Worm (Caenorhabditis elegans): ENCODE results near the gene osg-1.

DNA sequence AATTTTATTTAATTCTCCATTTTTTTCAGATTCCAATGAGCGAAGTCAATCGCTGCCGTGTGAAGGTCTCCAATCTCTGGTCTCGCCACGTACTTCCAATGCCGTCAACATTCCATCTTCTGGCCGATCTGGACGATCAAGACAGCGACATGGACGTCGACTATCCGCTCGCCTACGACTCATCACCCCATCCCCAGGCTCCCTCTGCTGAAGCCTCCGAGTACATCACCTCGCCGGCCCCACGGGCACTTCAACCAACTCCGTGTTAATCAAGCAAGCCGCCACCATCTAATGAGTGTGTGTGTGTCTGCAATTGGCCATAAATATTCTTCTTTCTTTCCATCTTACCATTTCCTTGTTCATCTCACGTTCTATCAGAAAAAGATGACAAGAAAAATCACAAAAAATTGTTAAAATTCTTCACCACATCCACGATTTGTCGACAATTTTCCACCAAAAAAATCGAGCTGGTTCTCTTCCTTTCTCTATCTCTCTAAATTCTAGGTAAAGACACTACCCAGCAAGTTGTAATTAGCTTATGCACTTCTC lies 18.2 kb downstream of the osg-1 start:
- no peak for TF ChIP-seq F10E7.11 (tag; optimal IDR thresholded peaks at IDR 0.05)
- no peak for TF ChIP-seq cebp-2 (GFP tag; IDR thresholded peaks at IDR 0.05)
- TF ChIP-seq atf-7 (tag; optimal IDR thresholded peaks at IDR 0.05), result no peak
- TF ChIP-seq ets-4 (GFP tag; optimal IDR thresholded peaks at IDR 0.05), result no peak
- no peak for TF ChIP-seq attf-3 (GFP tag; conservative IDR thresholded peaks at IDR 0.05)
